ENCODE assay signal across 4 worm cellular contexts in the genomic region with DNA sequence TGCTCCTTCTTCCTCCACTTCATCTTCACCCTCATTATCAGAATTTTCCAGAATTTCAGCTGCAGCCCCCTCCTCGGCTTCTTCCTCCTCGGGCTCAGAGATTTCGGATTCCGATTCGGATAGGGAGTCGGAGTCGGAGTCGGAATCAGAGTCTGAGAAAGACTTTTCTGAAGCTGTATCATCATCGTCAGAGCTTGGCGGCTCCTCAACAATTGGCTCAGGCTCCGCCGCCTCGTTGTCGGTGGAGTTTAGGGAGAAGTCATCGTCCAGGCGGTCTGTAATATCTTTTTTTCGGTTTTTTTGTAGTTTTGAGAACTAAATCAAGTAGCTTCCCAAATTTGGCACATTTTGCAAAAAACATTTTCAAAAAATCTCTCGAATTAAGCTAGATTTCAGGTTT.
TF ChIP-seq lines count a peak whose summit lies in the region.

No protein-coding gene starts in this region.

TF ChIP-seq in whole organism, L1 larva, 84 proteins besides CTCF, POLR2A, EP300 and RAD21:
- TF ChIP-seq fkh-8 (tag; optimal IDR thresholded peaks at IDR 0.05; lab: Kevin White, UChicago) (no peak), ama-1 (optimal IDR thresholded peaks at IDR 0.05; lab: Kevin White, UChicago) (peak; percentile 10), efl-1 (optimal IDR thresholded peaks at IDR 0.05; lab: Kevin White, UChicago) (no peak), efl-1 (GFP tag; optimal IDR thresholded peaks at IDR 0.05 in 1 of 2; lab: Kevin White, UChicago) (peak in 1 of 2 experiments; percentile 34)

TF ChIP-seq in whole organism, L3 larva, 47 proteins besides CTCF, POLR2A, EP300 and RAD21:
- no peak for TF ChIP-seq nhr-237 (tag; optimal IDR thresholded peaks at IDR 0.05; lab: Kevin White, UChicago)
- peak; percentile 32 for TF ChIP-seq lsy-12 (tag; optimal IDR thresholded peaks at IDR 0.05; lab: Kevin White, UChicago)
- peak; percentile 2 for TF ChIP-seq ama-1 (optimal IDR thresholded peaks at IDR 0.05; lab: Kevin White, UChicago)

TF ChIP-seq in whole organism, L4 larva, 104 proteins besides CTCF, POLR2A, EP300 and RAD21:
- TF ChIP-seq unc-62 (GFP tag; optimal IDR thresholded peaks at IDR 0.05 in 1 of 2; lab: Kevin White, UChicago) (no peak), unc-62 (tag; optimal IDR thresholded peaks at IDR 0.05; lab: Kevin White, UChicago) (no peak), egl-43 (GFP tag; IDR thresholded peaks at IDR 0.05; lab: Robert Waterston, UW) (no peak; the same call in 1 of the 2 replicates), set-16 (GFP tag; IDR thresholded peaks at IDR 0.05; lab: Robert Waterston, UW) (peak; percentile 79), nhr-48 (tag; optimal IDR thresholded peaks at IDR 0.05; lab: Kevin White, UChicago) (no peak), F44E2.7 (GFP tag; IDR thresholded peaks at IDR 0.05; lab: Robert Waterston, UW) (no peak), nhr-102 (tag; optimal IDR thresholded peaks at IDR 0.05; lab: Kevin White, UChicago) (no peak), sdz-12 (GFP tag; optimal IDR thresholded peaks at IDR 0.05; lab: Kevin White, UChicago) (peak; percentile 52), Y5F2A.4 (GFP tag; optimal IDR thresholded peaks at IDR 0.05; lab: Kevin White, UChicago) (no peak), lin-15B (tag; optimal IDR thresholded peaks at IDR 0.05; lab: Kevin White, UChicago) (no peak), nhr-111 (GFP tag; optimal IDR thresholded peaks at IDR 0.05; lab: Kevin White, UChicago) (no peak), snpc-1.2 (GFP tag; IDR thresholded peaks at IDR 0.05; lab: Robert Waterston, UW) (peak; percentile 55; the same call in 1 of the 2 replicates), unc-130 (GFP tag; optimal IDR thresholded peaks at IDR 0.05; lab: Kevin White, UChicago) (no peak), T26A8.4 (GFP tag; IDR thresholded peaks at IDR 0.05; lab: Robert Waterston, UW) (no peak), ama-1 (optimal IDR thresholded peaks at IDR 0.05; lab: Kevin White, UChicago) (no peak), egl-27 (tag; optimal IDR thresholded peaks at IDR 0.05; lab: Kevin White, UChicago) (no peak), zip-2 (tag; optimal IDR thresholded peaks at IDR 0.05; lab: Kevin White, UChicago) (no peak), nhr-41 (GFP tag; IDR thresholded peaks at IDR 0.05; lab: Robert Waterston, UW) (no peak), nhr-11 (tag; optimal IDR thresholded peaks at IDR 0.05; lab: Kevin White, UChicago) (no peak), duxl-1 (tag; optimal IDR thresholded peaks at IDR 0.05; lab: Kevin White, UChicago; ENCODE audit: poor library complexity) (no peak), ztf-7 (tag; optimal IDR thresholded peaks at IDR 0.05; lab: Kevin White, UChicago) (no peak), lin-1 (GFP tag; IDR thresholded peaks at IDR 0.05; lab: Robert Waterston, UW) (no peak), dve-1 (tag; optimal IDR thresholded peaks at IDR 0.05; lab: Kevin White, UChicago; ENCODE audit: insufficient read depth) (no peak), T20F7.1 (GFP tag; optimal IDR thresholded peaks at IDR 0.05; lab: Kevin White, UChicago) (no peak), hlh-30 (tag; optimal IDR thresholded peaks at IDR 0.05; lab: Kevin White, UChicago; ENCODE audit: insufficient read depth) (no peak), nhr-77 (tag; optimal IDR thresholded peaks at IDR 0.05; lab: Kevin White, UChicago) (no peak), lim-7 (GFP tag; IDR thresholded peaks at IDR 0.05; lab: Robert Waterston, UW) (0 out of 2 replicates have a peak, but pooled peaks have one; percentile 37), spr-3 (GFP tag; optimal IDR thresholded peaks at IDR 0.05; lab: Kevin White, UChicago) (peak; percentile 12), nhr-25 (tag; optimal IDR thresholded peaks at IDR 0.05; lab: Kevin White, UChicago; ENCODE audit: borderline replicate concordance, insufficient read depth) (no peak), nhr-6 (tag; optimal IDR thresholded peaks at IDR 0.05; lab: Kevin White, UChicago) (no peak), lin-38 (GFP tag; IDR thresholded peaks at IDR 0.05; lab: Robert Waterston, UW) (no peak), D1046.2 (GFP tag; IDR thresholded peaks at IDR 0.05; lab: Robert Waterston, UW) (no peak), aly-2 (tag; optimal IDR thresholded peaks at IDR 0.05; lab: Kevin White, UChicago) (no peak), madf-9 (GFP tag; conservative IDR thresholded peaks at IDR 0.05; lab: Robert Waterston, UW) (peak; percentile 6; the same call in 1 of the 2 replicates), aha-1 (tag; lab: Kevin White, UChicago) (peak; percentile 93), dmd-6 (GFP tag; IDR thresholded peaks at IDR 0.05; lab: Robert Waterston, UW) (no peak), ceh-32 (tag; optimal IDR thresholded peaks at IDR 0.05; lab: Kevin White, UChicago; ENCODE audit: poor library complexity) (no peak), hmg-1.1 (GFP tag; IDR thresholded peaks at IDR 0.05; lab: Robert Waterston, UW) (no peak), tag-97 (GFP tag; IDR thresholded peaks at IDR 0.05; lab: Robert Waterston, UW) (no peak), daf-8 (GFP tag; IDR thresholded peaks at IDR 0.05; lab: Robert Waterston, UW) (no peak), ctbp-1 (GFP tag; IDR thresholded peaks at IDR 0.05; lab: Robert Waterston, UW) (no peak)
TF ChIP-seq in whole organism, L4 larva: peak in this region for 7.

TF ChIP-seq in whole organism, young adult, 124 proteins besides CTCF, POLR2A, EP300 and RAD21:
- TF ChIP-seq akir-1 (GFP tag; optimal IDR thresholded peaks at IDR 0.05; lab: Kevin White, UChicago) (no peak), fkh-3 (tag; optimal IDR thresholded peaks at IDR 0.05; lab: Kevin White, UChicago) (peak; percentile 23), lsy-27 (tag; optimal IDR thresholded peaks at IDR 0.05; lab: Kevin White, UChicago; ENCODE audit: borderline replicate concordance, insufficient read depth) (no peak), egl-44 (GFP tag; IDR thresholded peaks at IDR 0.05; lab: Robert Waterston, UW) (no peak), Y53F4B.3 (GFP tag; IDR thresholded peaks at IDR 0.05; lab: Robert Waterston, UW) (no peak), egrh-3 (GFP tag; IDR thresholded peaks at IDR 0.05; lab: Robert Waterston, UW) (no peak), lin-26 (GFP tag; IDR thresholded peaks at IDR 0.05; lab: Robert Waterston, UW) (no peak; the same call in 1 of the 2 replicates), athp-1 (tag; optimal IDR thresholded peaks at IDR 0.05; lab: Kevin White, UChicago) (no peak), snpc-1.1 (tag; optimal IDR thresholded peaks at IDR 0.05; lab: Kevin White, UChicago; ENCODE audit: insufficient read depth) (no peak), mel-28 (tag; optimal IDR thresholded peaks at IDR 0.05; lab: Kevin White, UChicago; ENCODE audit: borderline replicate concordance) (no peak), ceh-58 (GFP tag; IDR thresholded peaks at IDR 0.05; lab: Robert Waterston, UW) (no peak), B0336.3 (GFP tag; IDR thresholded peaks at IDR 0.05; lab: Robert Waterston, UW) (0 out of 2 replicates have a peak, but pooled peaks have one; percentile 11), gei-17 (GFP tag; optimal IDR thresholded peaks at IDR 0.05; lab: Kevin White, UChicago) (no peak), nfya-1 (tag; optimal IDR thresholded peaks at IDR 0.05; lab: Kevin White, UChicago; ENCODE audit: borderline replicate concordance, insufficient read depth) (no peak), ztf-26 (tag; optimal IDR thresholded peaks at IDR 0.05; lab: Kevin White, UChicago) (peak; percentile 12), zfh-2 (GFP tag; conservative IDR thresholded peaks at IDR 0.05; lab: Robert Waterston, UW) (peak; percentile 78), snpc-1.3 (tag; optimal IDR thresholded peaks at IDR 0.05; lab: Kevin White, UChicago; ENCODE audit: insufficient read depth) (no peak), tbp1 (GFP tag; optimal IDR thresholded peaks at IDR 0.05; lab: Kevin White, UChicago) (no peak), snpc-3.4 (tag; optimal IDR thresholded peaks at IDR 0.05; lab: Kevin White, UChicago) (no peak), Y67H2A.10 (GFP tag; conservative IDR thresholded peaks at IDR 0.05; lab: Robert Waterston, UW) (0 out of 2 replicates have a peak, but pooled peaks have one; percentile 10), attf-6 (GFP tag; IDR thresholded peaks at IDR 0.05; lab: Robert Waterston, UW) (no peak), cebp-2 (GFP tag; IDR thresholded peaks at IDR 0.05; lab: Robert Waterston, UW) (0 out of 2 replicates have a peak, but pooled peaks have one; percentile 59), F49E8.2 (tag; optimal IDR thresholded peaks at IDR 0.05; lab: Kevin White, UChicago; ENCODE audit: insufficient read depth) (no peak), ceh-79 (tag; optimal IDR thresholded peaks at IDR 0.05; lab: Kevin White, UChicago) (peak; percentile 51), ccch-3 (GFP tag; optimal IDR thresholded peaks at IDR 0.05; lab: Kevin White, UChicago) (no peak), sptf-2 (GFP tag; optimal IDR thresholded peaks at IDR 0.05; lab: Kevin White, UChicago) (no peak), nhr-120 (GFP tag; IDR thresholded peaks at IDR 0.05; lab: Robert Waterston, UW) (0 out of 2 replicates have a peak, but pooled peaks have one; percentile 27), mxl-1 (tag; optimal IDR thresholded peaks at IDR 0.05; lab: Kevin White, UChicago) (no peak)
TF ChIP-seq in whole organism, young adult: peak in this region for 8.
